Worm (Caenorhabditis elegans): ENCODE results near the gene C55A6.4.

- TF ChIP-seq unc-62 (GFP tag; optimal IDR thresholded peaks at IDR 0.05) (no peak), snpc-4 (tag; optimal IDR thresholded peaks at IDR 0.05) (no peak), unc-86 (tag; optimal IDR thresholded peaks at IDR 0.05) (no peak), aly-2 (tag; optimal IDR thresholded peaks at IDR 0.05) (no peak), ztf-4 (tag; optimal IDR thresholded peaks at IDR 0.05) (no peak)
Observed at ce11 chrV:11513432-11513831, 4.3 kb downstream of the C55A6.4 start, which contains the start of gene C55A6.3.

All from whole organism, L1 larva.